Worm (Caenorhabditis elegans) whole organism, L3 larva: ENCODE measurements around the gene W07G4.2.

Source experiments
- ama-1 ChIP-seq: fragments of 150-350 bp; optimal IDR thresholded peaks from 2 replicates; lab custom pipeline; 2018
- ceh-16 ChIP-seq: sonication (generic microtip); optimal IDR thresholded peaks from 2 replicates; lab custom pipeline; 2017; ENCODE audit warnings: missing biosample characterization, missing genetic modification characterization
- ceh-82 ChIP-seq: fragments of 150-350 bp; optimal IDR thresholded peaks from 2 replicates; lab custom pipeline; 2014; ENCODE audit warnings: missing biosample characterization, missing genetic modification characterization
- egl-27 ChIP-seq: sonication (generic microtip); optimal IDR thresholded peaks from 4 replicates; lab custom pipeline; 2017; ENCODE audit warnings: missing biosample characterization, missing genetic modification reagents, missing genetic modification characterization
- elt-2 ChIP-seq: sonication (generic microtip); optimal IDR thresholded peaks from 2 replicates; lab custom pipeline; 2016; ENCODE audit warnings: missing genetic modification reagents, mild to moderate bottlenecking, missing genetic modification characterization, missing compliant biosample characterization
- lin-15B ChIP-seq: fragments of 150-350 bp; optimal IDR thresholded peaks from 2 replicates; lab custom pipeline; 2014; ENCODE audit warnings: missing biosample characterization, missing genetic modification characterization
- nhr-23 ChIP-seq: fragments of 150-350 bp; optimal IDR thresholded peaks from 2 replicates; lab custom pipeline; 2014; ENCODE audit warnings: missing biosample characterization, missing genetic modification reagents, missing genetic modification characterization
- nhr-237 ChIP-seq: fragments of 150-350 bp; optimal IDR thresholded peaks from 2 replicates; lab custom pipeline; 2014; ENCODE audit warnings: missing biosample characterization, missing genetic modification characterization
- skn-1 ChIP-seq: fragments of 150-350 bp; optimal IDR thresholded peaks from 2 replicates; lab custom pipeline; 2014; ENCODE audit warnings: missing biosample characterization, missing genetic modification characterization
- unc-62 ChIP-seq: fragments of 150-350 bp; sonication (generic microtip); optimal IDR thresholded peaks from 4 replicates; lab custom pipeline; 2014; ENCODE audit warnings: missing biosample characterization, missing genetic modification reagents, missing genetic modification characterization
- zag-1 ChIP-seq: fragments of 150-350 bp; optimal IDR thresholded peaks from 2 replicates; lab custom pipeline; 2014; ENCODE audit warnings: missing biosample characterization, missing genetic modification characterization

DNA sequence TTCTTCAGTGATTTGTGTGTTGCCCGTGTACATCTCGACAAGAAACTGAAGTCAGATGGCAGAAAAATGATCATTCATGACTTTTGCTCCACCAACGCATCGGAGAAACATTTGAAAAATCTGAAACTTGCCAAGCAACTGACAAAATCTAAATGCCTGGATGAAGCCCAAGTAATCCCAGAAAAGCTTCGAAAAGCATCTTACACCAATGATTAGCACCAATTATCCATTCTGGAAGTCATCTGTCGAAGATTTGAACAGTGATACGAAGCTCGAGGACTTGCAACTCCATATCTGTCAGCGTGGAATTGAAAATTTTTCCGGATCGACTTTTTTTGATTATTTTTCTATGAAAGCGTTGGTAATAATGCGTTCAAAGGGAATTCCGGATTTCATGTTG, 27.0 kb upstream of the W07G4.2 start:
- TF ChIP-seq ceh-16 (no peak), ceh-82 (tag; lab: Kevin White, UChicago) (no peak), nhr-237 (tag; lab: Kevin White, UChicago) (no peak), unc-62 (GFP tag; lab: Kevin White, UChicago) (no peak), lin-15B (tag; lab: Kevin White, UChicago) (no peak), egl-27 (tag; lab: Kevin White, UChicago) (no peak), ama-1 (lab: Kevin White, UChicago) (no peak), zag-1 (tag; lab: Kevin White, UChicago) (no peak), elt-2 (tag; lab: Kevin White, UChicago) (no peak), nhr-23 (tag; lab: Kevin White, UChicago) (no peak), skn-1 (tag; lab: Kevin White, UChicago) (no peak)
